Worm (Caenorhabditis elegans) whole organism, L4 larva: Measurements from ENCODE around the gene F47E1.4.
A peak's percentile ranks its signal among the peaks of the same experiment; 100 is the strongest.

Experiments used
- D1046.2 ChIP-seq: fragments of 200-800 bp; sonication (Bioruptor generic); IDR thresholded peaks from 2 replicates; pipeline ENCODE4 v1.3.6; 2022; ENCODE audit warnings: missing genetic modification characterization, missing compliant biosample characterization
- F37D6.2 ChIP-seq: sonication (generic microtip); optimal IDR thresholded peaks from 2 replicates; lab custom pipeline; 2016; ENCODE audit warnings: mild to moderate bottlenecking, missing genetic modification characterization, missing compliant biosample characterization
- Y5F2A.4 ChIP-seq: fragments of 200-800 bp; sonication (Bioruptor generic); optimal IDR thresholded peaks from 2 replicates; lab custom pipeline; 2018; ENCODE audit warnings: mild to moderate bottlenecking, missing genetic modification characterization, missing compliant biosample characterization
- aha-1 ChIP-seq: fragments of 150-350 bp; peaks from one replicate; lab custom pipeline; 2014; ENCODE audit warnings: missing biosample characterization, missing genetic modification characterization
- ama-1 ChIP-seq: fragments of 150-350 bp; optimal IDR thresholded peaks from 2 replicates; lab custom pipeline; 2014; ENCODE audit warnings: inconsistent platforms, mixed read lengths
- ceh-20 ChIP-seq: fragments of 200-800 bp; sonication (Bioruptor generic); IDR thresholded peaks from 2 replicates; pipeline ENCODE4 v1.3.6; 2022; ENCODE audit warnings: missing genetic modification reagents, missing genetic modification characterization, missing compliant biosample characterization
- ceh-44 ChIP-seq: fragments of 200-800 bp; sonication (Bioruptor generic); IDR thresholded peaks from 2 replicates; pipeline ENCODE4 v1.3.6; 2022; ENCODE audit warnings: missing genetic modification reagents, missing genetic modification characterization, missing compliant biosample characterization
- ceh-82 ChIP-seq: sonication (generic microtip); optimal IDR thresholded peaks from 2 replicates; lab custom pipeline; 2017; ENCODE audit warnings: missing biosample characterization, missing genetic modification characterization
- daf-12 ChIP-seq: fragments of 150-350 bp; optimal IDR thresholded peaks from 2 replicates; lab custom pipeline; 2014; ENCODE audit warnings: missing biosample characterization, missing genetic modification reagents, missing genetic modification characterization
- dmd-6 ChIP-seq: fragments of 200-800 bp; sonication (Bioruptor generic); IDR thresholded peaks from 2 replicates; pipeline ENCODE4 v1.3.6; 2022; ENCODE audit warnings: missing genetic modification reagents, missing genetic modification characterization, missing compliant biosample characterization
- dmd-9 ChIP-seq: fragments of 200-800 bp; sonication (Bioruptor generic); IDR thresholded peaks from 2 replicates; pipeline ENCODE4 v1.3.6; 2022; ENCODE audit warnings: missing genetic modification reagents, missing genetic modification characterization, missing compliant biosample characterization
- dve-1 ChIP-seq: sonication (generic microtip); optimal IDR thresholded peaks from 2 replicates; lab custom pipeline; 2017; ENCODE audit warnings: antibody characterized with exemption, mild to moderate bottlenecking, missing genetic modification characterization, missing compliant biosample characterization; ENCODE audit not compliant: insufficient read depth
- egl-43 ChIP-seq: fragments of 200-800 bp; sonication (Bioruptor generic); IDR thresholded peaks from 2 replicates; pipeline ENCODE4 v1.3.6; 2022; ENCODE audit warnings: missing genetic modification reagents, missing genetic modification characterization, missing compliant biosample characterization
- fkh-10 ChIP-seq: fragments of 150-350 bp; optimal IDR thresholded peaks from 2 replicates; lab custom pipeline; 2014; ENCODE audit warnings: missing biosample characterization, missing genetic modification reagents, missing genetic modification characterization
- hlh-11 ChIP-seq: fragments of 200-800 bp; sonication (Bioruptor generic); optimal IDR thresholded peaks from 2 replicates; lab custom pipeline; 2018; ENCODE audit warnings: mild to moderate bottlenecking, missing genetic modification characterization, missing compliant biosample characterization
- hlh-30 ChIP-seq: sonication (generic microtip); optimal IDR thresholded peaks from 2 replicates; lab custom pipeline; 2017; ENCODE audit warnings: antibody characterized with exemption, mild to moderate bottlenecking, missing genetic modification characterization, missing compliant biosample characterization; ENCODE audit not compliant: insufficient read depth
- hmg-1.1 ChIP-seq: fragments of 200-800 bp; sonication (Bioruptor generic); IDR thresholded peaks from 2 replicates; pipeline ENCODE4 v1.3.6; 2022; ENCODE audit warnings: missing genetic modification reagents, missing genetic modification characterization, missing compliant biosample characterization
- lin-13 ChIP-seq: fragments of 150-350 bp; optimal IDR thresholded peaks from 2 replicates; lab custom pipeline; 2014; ENCODE audit warnings: missing biosample characterization, missing genetic modification reagents, missing genetic modification characterization
- lin-29 ChIP-seq: fragments of 200-800 bp; sonication (Bioruptor generic); IDR thresholded peaks from 2 replicates; pipeline ENCODE4 v1.3.6; 2022; ENCODE audit warnings: missing genetic modification reagents, missing genetic modification characterization, missing compliant biosample characterization
- lsy-2 ChIP-seq, 2 experiments: fragments of 150-350 bp in 1 of 2; sonication (generic microtip) in 1 of 2; optimal IDR thresholded peaks; 2 replicates each; lab custom pipeline; 2014 to 2017; ENCODE audit warnings: missing biosample characterization in 2 of 2, missing genetic modification characterization in 2 of 2
- mdl-1 ChIP-seq, 2 experiments: fragments of 150-350 bp in 1 of 2; sonication (generic microtip) in 1 of 2; optimal IDR thresholded peaks; 2 replicates each; lab custom pipeline; 2014 to 2017; ENCODE audit warnings: missing biosample characterization in 2 of 2, missing genetic modification characterization in 2 of 2
- mep-1 ChIP-seq: fragments of 150-350 bp; sonication (generic microtip); optimal IDR thresholded peaks from 3 replicates; lab custom pipeline; 2014; ENCODE audit warnings: missing biosample characterization, missing genetic modification characterization
- mes-2 ChIP-seq: sonication (generic microtip); optimal IDR thresholded peaks from 2 replicates; lab custom pipeline; 2016; ENCODE audit warnings: missing genotype, mild to moderate bottlenecking, missing genetic modification characterization, missing compliant biosample characterization; ENCODE audit not compliant: poor library complexity, severe bottlenecking
- mxl-2 ChIP-seq: fragments of 200-800 bp; sonication (Bioruptor generic); conservative IDR thresholded peaks from 2 replicates; pipeline ENCODE4 v1.3.6; 2022; ENCODE audit warnings: missing genetic modification reagents, missing genetic modification characterization, missing compliant biosample characterization
- mxl-3 ChIP-seq: fragments of 200-800 bp; sonication (Bioruptor generic); optimal IDR thresholded peaks from 2 replicates; lab custom pipeline; 2018; ENCODE audit warnings: mild to moderate bottlenecking, missing genetic modification characterization, missing compliant biosample characterization
- nhr-28 ChIP-seq: fragments of 150-350 bp; optimal IDR thresholded peaks from 2 replicates; lab custom pipeline; 2014; ENCODE audit warnings: missing biosample characterization, missing genetic modification characterization
- nhr-41 ChIP-seq: fragments of 200-800 bp; sonication (Bioruptor generic); IDR thresholded peaks from 2 replicates; pipeline ENCODE4 v1.3.6; 2022; ENCODE audit warnings: missing genetic modification reagents, missing genetic modification characterization, missing compliant biosample characterization
- nhr-6 ChIP-seq: fragments of 150-350 bp; optimal IDR thresholded peaks from 2 replicates; lab custom pipeline; 2014; ENCODE audit warnings: missing biosample characterization, missing genetic modification characterization
- nhr-77 ChIP-seq: fragments of 150-350 bp; optimal IDR thresholded peaks from 2 replicates; lab custom pipeline; 2014; ENCODE audit warnings: missing biosample characterization, missing genetic modification characterization
- pha-4 ChIP-seq, 2 experiments: fragments of 150-350 bp in 1 of 2; fragments of 200-800 bp in 1 of 2; sonication (Bioruptor generic) in 1 of 2; IDR thresholded peaks in 1 of 2; optimal IDR thresholded peaks in 1 of 2; 2 replicates each; pipeline versions ENCODE4 v1.3.6 to Lab custom; 2014 to 2022; ENCODE audit warnings: missing genetic modification characterization in 2 of 2, missing genetic modification reagents in 2 of 2, missing biosample characterization in 1 of 2, missing compliant biosample characterization in 1 of 2
- php-3 ChIP-seq: fragments of 200-800 bp; sonication (Bioruptor generic); IDR thresholded peaks from 2 replicates; pipeline ENCODE4 v1.3.6; 2022; ENCODE audit warnings: missing genetic modification reagents, missing genetic modification characterization, missing compliant biosample characterization
- rbr-2 ChIP-seq: sonication (generic microtip); optimal IDR thresholded peaks from 2 replicates; lab custom pipeline; 2016; ENCODE audit warnings: missing genotype, missing genetic modification characterization, missing compliant biosample characterization
- sdz-12 ChIP-seq: fragments of 200-800 bp; sonication (Bioruptor generic); optimal IDR thresholded peaks from 2 replicates; lab custom pipeline; 2018; ENCODE audit warnings: mild to moderate bottlenecking, missing genetic modification characterization, missing compliant biosample characterization
- unc-130 ChIP-seq: sonication (generic microtip); optimal IDR thresholded peaks from 2 replicates; lab custom pipeline; 2016; ENCODE audit warnings: missing genetic modification reagents, missing genetic modification characterization, missing compliant biosample characterization
- unc-62 ChIP-seq, 3 experiments: fragments of 150-350 bp in 1 of 3; sonication (generic microtip); optimal IDR thresholded peaks in 2 of 3; peaks in 1 of 3; 1 replicate in 1 of 3; 2 replicates in 2 of 3; lab custom pipeline; 2014 to 2017; ENCODE audit warnings: missing biosample characterization in 3 of 3, missing genetic modification characterization in 3 of 3, missing genetic modification reagents in 3 of 3, missing genotype in 1 of 3
- zag-1 ChIP-seq: fragments of 150-350 bp; optimal IDR thresholded peaks from 2 replicates; lab custom pipeline; 2014; ENCODE audit warnings: missing biosample characterization, missing genetic modification characterization
- zfp-2 ChIP-seq: sonication (generic microtip); optimal IDR thresholded peaks from 2 replicates; lab custom pipeline; 2016; ENCODE audit warnings: mild to moderate bottlenecking, missing genetic modification characterization, missing compliant biosample characterization
- ztf-11 ChIP-seq: fragments of 150-350 bp; optimal IDR thresholded peaks from 2 replicates; lab custom pipeline; 2014; ENCODE audit warnings: missing biosample characterization, missing genetic modification characterization

Gene F47E1.4

DNA sequence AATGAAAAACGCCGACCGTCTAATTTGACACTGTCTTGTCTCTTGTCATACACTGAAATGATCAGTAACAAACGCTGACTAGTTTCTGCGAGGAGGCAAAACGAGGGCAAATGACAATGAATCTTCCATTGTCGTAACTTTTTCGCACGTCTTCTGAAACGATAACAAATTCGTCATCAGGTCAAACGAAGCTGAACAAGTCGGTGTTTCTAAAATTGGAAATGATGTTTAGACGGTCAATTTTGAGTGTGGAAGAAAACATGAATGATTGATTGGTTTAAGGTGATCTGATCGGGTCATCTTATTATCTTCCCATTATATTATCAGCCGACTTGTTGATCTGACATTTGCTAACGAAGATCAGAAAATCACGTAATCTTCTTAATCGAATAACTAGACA is 9.2 kb upstream of the F47E1.4 start:
- TF ChIP-seq hlh-30 (no peak), zag-1 (tag; lab: Kevin White, UChicago) (no peak), Y5F2A.4 (GFP tag; lab: Kevin White, UChicago) (no peak), F37D6.2 (no peak), unc-62 (GFP tag; optimal IDR thresholded peaks at IDR 0.05 in 1 of 2; lab: Kevin White, UChicago) (peak in 1 of 2 experiments; percentile 15), unc-62 (tag; optimal IDR thresholded peaks at IDR 0.05; lab: Kevin White, UChicago) (no peak), nhr-28 (peak; percentile 14), nhr-77 (tag; lab: Kevin White, UChicago) (no peak), php-3 (no peak), daf-12 (tag; lab: Kevin White, UChicago) (no peak), lin-29 (no peak), ztf-11 (tag; lab: Kevin White, UChicago) (no peak), nhr-41 (GFP tag; lab: Robert Waterston, UW) (no peak)

DNA sequence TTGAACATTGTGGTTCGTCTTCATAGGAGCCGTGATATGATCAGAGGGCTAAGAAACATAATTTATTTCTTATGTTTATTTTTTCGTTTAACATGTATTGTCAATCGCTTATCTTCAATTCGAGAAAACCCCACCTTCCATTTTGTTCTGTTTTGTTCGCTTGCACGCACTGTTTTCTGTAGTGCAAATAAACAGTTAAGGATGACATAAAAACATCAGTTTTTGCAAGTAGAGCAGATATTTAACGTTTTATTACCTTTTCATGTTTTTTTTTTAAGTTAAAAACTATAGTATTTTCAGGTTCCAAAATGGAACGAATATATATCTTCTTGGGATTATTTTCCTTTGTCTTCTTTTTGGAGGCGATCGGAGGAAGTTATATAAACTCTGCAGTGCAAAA is 5.3 kb upstream of the F47E1.4 start, which contains the start of gene F47E1.2:
F47E1.2 (plus strand) TSS at position 301 of the 400 bp plus-strand sequence.
- TF ChIP-seq mxl-2 (GFP tag; lab: Robert Waterston, UW): no peak
- TF ChIP-seq egl-43 (GFP tag; lab: Robert Waterston, UW): no peak
- no peak for TF ChIP-seq ama-1 (lab: Kevin White, UChicago)
- TF ChIP-seq hlh-30: no peak
- TF ChIP-seq aha-1: no peak

DNA sequence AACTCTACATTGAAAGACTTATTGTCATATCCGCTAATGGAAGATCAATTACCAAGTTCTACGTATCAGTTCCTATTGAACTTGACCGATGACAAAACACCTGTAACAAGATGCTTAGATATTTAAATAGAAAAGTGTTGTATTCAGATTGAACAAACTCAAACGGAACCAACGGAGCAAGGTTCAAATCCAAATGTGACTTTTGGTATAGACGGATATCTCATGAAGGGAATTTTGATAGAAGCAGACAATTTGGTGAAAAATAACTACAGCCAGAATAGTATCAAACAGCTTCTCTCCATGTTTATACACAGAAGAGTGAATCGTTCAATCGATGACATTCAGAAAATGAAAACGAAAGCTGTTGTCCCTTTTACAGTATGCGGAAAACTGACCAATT is 816 bp downstream of the F47E1.4 start:
- no peak for TF ChIP-seq lsy-2 (tag; optimal IDR thresholded peaks at IDR 0.05; lab: Kevin White, UChicago)
- TF ChIP-seq nhr-77 (tag; lab: Kevin White, UChicago): no peak
- no peak for TF ChIP-seq daf-12 (tag; lab: Kevin White, UChicago)
- TF ChIP-seq unc-62 (GFP tag; optimal IDR thresholded peaks at IDR 0.05 in 1 of 2; lab: Kevin White, UChicago): peak in 1 of 2 experiments; percentile 91
- no peak for TF ChIP-seq unc-62 (tag; optimal IDR thresholded peaks at IDR 0.05; lab: Kevin White, UChicago)

DNA sequence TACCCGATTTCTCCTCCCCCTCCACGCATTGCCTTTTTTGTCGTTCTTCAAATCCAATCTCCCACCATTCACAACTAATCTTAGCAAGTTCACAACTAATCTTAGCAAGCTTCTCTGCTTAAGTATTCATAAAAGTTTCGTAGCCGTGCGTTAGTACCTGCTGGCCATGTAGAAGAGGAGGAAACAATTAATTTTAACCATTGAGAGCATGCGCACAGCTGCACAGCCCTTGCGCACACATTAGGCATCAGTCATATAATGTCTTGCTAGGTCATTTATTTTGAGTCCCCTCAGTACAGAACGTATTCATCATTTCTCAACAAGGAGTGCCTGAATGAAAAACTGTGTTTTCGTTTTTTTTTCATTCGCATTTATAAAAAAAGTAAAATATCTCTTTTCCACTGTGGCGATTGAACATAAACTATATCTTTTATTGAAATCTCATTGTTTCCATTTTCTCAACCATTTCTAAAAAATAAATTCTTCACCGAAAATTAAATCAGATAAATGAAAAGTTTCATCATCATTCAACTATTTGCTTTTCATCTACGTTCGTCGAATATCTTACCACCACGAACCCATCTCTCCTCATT is 4.7 kb downstream of the F47E1.4 start:
- TF ChIP-seq Y5F2A.4 (GFP tag; lab: Kevin White, UChicago) (no peak), unc-62 (GFP tag; optimal IDR thresholded peaks at IDR 0.05 in 1 of 2; lab: Kevin White, UChicago) (peak in 1 of 2 experiments; percentile 95), unc-62 (tag; optimal IDR thresholded peaks at IDR 0.05; lab: Kevin White, UChicago) (no peak), D1046.2 (GFP tag; lab: Robert Waterston, UW) (no peak), zfp-2 (tag; lab: Kevin White, UChicago) (no peak)

DNA sequence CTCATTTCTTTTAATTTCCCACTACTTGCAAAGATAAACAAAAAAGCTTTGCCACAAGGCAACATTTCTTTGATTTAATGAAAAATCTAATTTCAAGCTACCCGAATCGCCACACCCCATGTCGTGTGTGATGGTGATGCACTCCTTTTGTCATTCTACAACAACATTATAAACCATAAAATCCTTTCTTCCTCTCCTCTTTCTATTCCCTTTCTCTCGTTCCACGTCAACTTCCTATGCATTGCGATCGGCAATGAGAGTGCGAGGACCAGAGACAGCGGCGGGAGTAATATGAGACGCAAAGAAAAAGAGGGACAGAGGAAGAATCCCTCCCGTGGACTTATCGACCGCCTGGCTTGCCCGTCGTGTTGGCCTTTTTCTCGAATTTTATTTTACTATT is 5.5 kb downstream of the F47E1.4 start:
- TF ChIP-seq ceh-20 (GFP tag; lab: Robert Waterston, UW) (no peak), mes-2 (tag; lab: Kevin White, UChicago) (peak; percentile 70), dmd-6 (GFP tag; lab: Robert Waterston, UW) (peak; percentile 28; the same call in 1 of the 2 replicates), unc-62 (GFP tag; optimal IDR thresholded peaks at IDR 0.05 in 1 of 2; lab: Kevin White, UChicago) (peak in 1 of 2 experiments; percentile 89), unc-62 (tag; optimal IDR thresholded peaks at IDR 0.05; lab: Kevin White, UChicago) (no peak), hmg-1.1 (GFP tag; lab: Robert Waterston, UW) (peak; percentile 67), nhr-28 (peak; percentile 61), hlh-30 (peak; percentile 42), mdl-1 (tag; optimal IDR thresholded peaks at IDR 0.05; lab: Kevin White, UChicago) (peak in 1 of 2 experiments; percentile 63), dmd-9 (GFP tag; lab: Robert Waterston, UW) (no peak), nhr-6 (tag; lab: Kevin White, UChicago) (peak; percentile 47), rbr-2 (tag; lab: Kevin White, UChicago) (peak; percentile 22), dve-1 (tag; lab: Kevin White, UChicago) (peak; percentile 54), sdz-12 (GFP tag; lab: Kevin White, UChicago) (no peak), lin-13 (peak; percentile 39), mxl-3 (GFP tag; lab: Kevin White, UChicago) (peak; percentile 37), mep-1 (tag; lab: Kevin White, UChicago) (peak; percentile 82), pha-4 (GFP tag; IDR thresholded peaks at IDR 0.05; lab: Robert Waterston, UW) (no peak), pha-4 (tag; optimal IDR thresholded peaks at IDR 0.05; lab: Kevin White, UChicago) (peak; percentile 70), ceh-44 (GFP tag; lab: Robert Waterston, UW) (no peak), unc-130 (GFP tag; lab: Kevin White, UChicago) (no peak), ceh-82 (tag; lab: Kevin White, UChicago) (no peak), fkh-10 (GFP tag; lab: Kevin White, UChicago) (peak; percentile 22), hlh-11 (tag; lab: Kevin White, UChicago) (peak; percentile 56)
